Fruit fly (Drosophila melanogaster) ovary, adult (tissue): ENCODE measurements around the gene Drsl2.

Experiments used
- CG17801 ChIP-seq: fragments of 200-800 bp; optimal IDR thresholded peaks from 2 replicates; lab custom pipeline; 2019; ENCODE audit warnings: missing biosample characterization, mild to moderate bottlenecking, missing genetic modification characterization, moderate library complexity; ENCODE audit not compliant: partially characterized antibody

The Drsl2 gene

dm6 chr3L:3351814-3352359, 37.7 kb downstream of the Drsl2 start:
- no peak for TF ChIP-seq CG17801

DNA sequence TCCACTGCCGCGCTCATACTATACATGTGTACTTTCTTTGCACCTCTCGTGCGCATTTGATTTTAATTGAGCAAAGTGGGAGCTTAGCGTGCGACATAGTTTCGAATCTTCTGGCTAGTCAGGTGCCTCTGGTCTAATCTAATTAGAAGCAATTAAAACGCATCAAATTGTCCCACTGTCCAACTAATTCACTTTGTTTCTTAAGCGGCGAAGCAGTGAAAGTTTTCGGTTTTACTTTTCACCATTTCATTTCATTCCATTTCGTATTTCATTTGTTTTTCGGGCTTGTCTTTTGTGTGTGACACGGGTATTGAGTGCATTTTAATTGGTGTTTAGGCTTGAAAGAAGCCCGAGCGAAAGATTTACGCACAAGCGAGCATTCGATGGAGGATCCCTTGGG, 38.4 kb downstream of the Drsl2 start:
- TF ChIP-seq CG17801: no peak

dm6 chr3L:3353297-3353696, 39.1 kb downstream of the Drsl2 start:
- TF ChIP-seq CG17801: no peak
